Worm (Caenorhabditis elegans) whole organism, L4 larva: Measurements from ENCODE around the gene wdr-5.2.

Experiments
- R02D3.7 ChIP-seq: fragments of 150-350 bp; sonication (generic microtip); optimal IDR thresholded peaks from 3 replicates; lab custom pipeline; 2014; ENCODE audit warnings: missing biosample characterization, missing genetic modification characterization
- ama-1 ChIP-seq: fragments of 150-350 bp; optimal IDR thresholded peaks from 2 replicates; lab custom pipeline; 2014; ENCODE audit warnings: inconsistent platforms, mixed read lengths
- egl-27 ChIP-seq: sonication (generic microtip); optimal IDR thresholded peaks from 3 replicates; lab custom pipeline; 2017; ENCODE audit warnings: missing biosample characterization, missing genetic modification reagents, missing genetic modification characterization
- egl-43 ChIP-seq: fragments of 200-800 bp; sonication (Bioruptor generic); IDR thresholded peaks from 2 replicates; pipeline ENCODE4 v1.3.6; 2022; ENCODE audit warnings: missing genetic modification reagents, missing genetic modification characterization, missing compliant biosample characterization
- jun-1 ChIP-seq: fragments of 150-350 bp; optimal IDR thresholded peaks from 2 replicates; lab custom pipeline; 2014; ENCODE audit warnings: missing biosample characterization, missing genetic modification reagents, missing genetic modification characterization
- lin-13 ChIP-seq: fragments of 150-350 bp; optimal IDR thresholded peaks from 2 replicates; lab custom pipeline; 2014; ENCODE audit warnings: missing biosample characterization, missing genetic modification reagents, missing genetic modification characterization
- nhr-11 ChIP-seq: fragments of 150-350 bp; optimal IDR thresholded peaks from 2 replicates; lab custom pipeline; 2014; ENCODE audit warnings: missing biosample characterization, missing genetic modification characterization
- nhr-42 ChIP-seq: fragments of 200-800 bp; sonication (Bioruptor generic); IDR thresholded peaks from 2 replicates; pipeline ENCODE4 v1.3.6; 2022; ENCODE audit warnings: missing genetic modification characterization, missing compliant biosample characterization
- nhr-6 ChIP-seq: fragments of 150-350 bp; optimal IDR thresholded peaks from 2 replicates; lab custom pipeline; 2014; ENCODE audit warnings: missing biosample characterization, missing genetic modification characterization
- zip-2 ChIP-seq: fragments of 150-350 bp; optimal IDR thresholded peaks from 2 replicates; lab custom pipeline; 2014; ENCODE audit warnings: missing biosample characterization, missing genetic modification characterization

ce11 chrX:14335621-14336020, 14.3 kb upstream of the wdr-5.2 start:
- TF ChIP-seq nhr-11 (tag; lab: Kevin White, UChicago) (no peak), egl-43 (no peak), nhr-42 (GFP tag; lab: Robert Waterston, UW) (no peak), zip-2 (tag; lab: Kevin White, UChicago) (no peak), nhr-6 (tag; lab: Kevin White, UChicago) (no peak), ama-1 (lab: Kevin White, UChicago) (no peak), egl-27 (tag; lab: Kevin White, UChicago) (no peak), R02D3.7 (no peak), jun-1 (tag; lab: Kevin White, UChicago) (no peak), lin-13 (GFP tag; lab: Kevin White, UChicago) (no peak)
